Worm (Caenorhabditis elegans) whole organism, L1 larva: ENCODE results near the gene F55A4.3.
A peak's percentile ranks its signal among the peaks of the same experiment; 100 is the strongest.

ENCODE experiments used
- aly-2 ChIP-seq: fragments of 150-350 bp; optimal IDR thresholded peaks from 2 replicates; lab custom pipeline; 2014; ENCODE audit warnings: missing biosample characterization, missing genetic modification characterization
- ceh-82 ChIP-seq, 3 experiments: fragments of 150-350 bp in 1 of 3; sonication (generic microtip) in 2 of 3; optimal IDR thresholded peaks; 2 replicates each; lab custom pipeline; 2014 to 2017; ENCODE audit warnings: missing biosample characterization in 3 of 3, missing genetic modification characterization in 3 of 3
- ces-1 ChIP-seq: fragments of 150-350 bp; optimal IDR thresholded peaks from 2 replicates; lab custom pipeline; 2014; ENCODE audit warnings: missing biosample characterization, missing genetic modification reagents, missing genetic modification characterization
- elt-2 ChIP-seq: sonication (generic microtip); optimal IDR thresholded peaks from 2 replicates; lab custom pipeline; 2016; ENCODE audit warnings: missing genetic modification characterization, mild to moderate bottlenecking, inconsistent platforms, missing compliant biosample characterization, missing genetic modification reagents
- fkh-10 ChIP-seq: sonication (generic microtip); optimal IDR thresholded peaks from 2 replicates; lab custom pipeline; 2017; ENCODE audit warnings: missing biosample characterization, missing genetic modification reagents, missing genetic modification characterization
- jun-1 ChIP-seq: fragments of 150-350 bp; optimal IDR thresholded peaks from 2 replicates; lab custom pipeline; 2014; ENCODE audit warnings: missing biosample characterization, missing genetic modification reagents, missing genetic modification characterization
- nhr-28 ChIP-seq: fragments of 150-350 bp; optimal IDR thresholded peaks from 2 replicates; lab custom pipeline; 2014; ENCODE audit warnings: missing biosample characterization, missing genetic modification characterization
- pag-3 ChIP-seq: sonication (generic microtip); optimal IDR thresholded peaks from 2 replicates; lab custom pipeline; 2017; ENCODE audit warnings: missing genetic modification characterization, mild to moderate bottlenecking, missing compliant biosample characterization, antibody characterized with exemption, borderline replicate concordance; ENCODE audit not compliant: insufficient read depth
- sox-4 ChIP-seq: sonication (generic microtip); optimal IDR thresholded peaks from 2 replicates; lab custom pipeline; 2016; ENCODE audit warnings: missing genetic modification characterization, missing compliant biosample characterization
- vab-15 ChIP-seq: sonication (generic microtip); optimal IDR thresholded peaks from 2 replicates; lab custom pipeline; 2017; ENCODE audit warnings: missing genotype, mild to moderate bottlenecking, missing genetic modification characterization, missing compliant biosample characterization

ce11 chrX:1012385-1012866 is 12.5 kb downstream of the F55A4.3 start:
- TF ChIP-seq elt-2 (tag; lab: Kevin White, UChicago) = peak; percentile 53
- TF ChIP-seq sox-4 (tag; lab: Kevin White, UChicago) = no peak
- no peak for TF ChIP-seq fkh-10 (GFP tag; lab: Kevin White, UChicago)
- no peak for TF ChIP-seq vab-15 (tag; lab: Kevin White, UChicago)
- no peak for TF ChIP-seq ceh-82 (tag; optimal IDR thresholded peaks at IDR 0.05; lab: Kevin White, UChicago)
- TF ChIP-seq jun-1 (tag; lab: Kevin White, UChicago) = no peak
- TF ChIP-seq aly-2 = no peak
- no peak for TF ChIP-seq pag-3
- TF ChIP-seq ces-1 (GFP tag; lab: Kevin White, UChicago) = no peak
- TF ChIP-seq nhr-28 (tag; lab: Kevin White, UChicago) = no peak
